Worm (Caenorhabditis elegans): ENCODE data around the gene inx-18.

inx-18 gene

DNA sequence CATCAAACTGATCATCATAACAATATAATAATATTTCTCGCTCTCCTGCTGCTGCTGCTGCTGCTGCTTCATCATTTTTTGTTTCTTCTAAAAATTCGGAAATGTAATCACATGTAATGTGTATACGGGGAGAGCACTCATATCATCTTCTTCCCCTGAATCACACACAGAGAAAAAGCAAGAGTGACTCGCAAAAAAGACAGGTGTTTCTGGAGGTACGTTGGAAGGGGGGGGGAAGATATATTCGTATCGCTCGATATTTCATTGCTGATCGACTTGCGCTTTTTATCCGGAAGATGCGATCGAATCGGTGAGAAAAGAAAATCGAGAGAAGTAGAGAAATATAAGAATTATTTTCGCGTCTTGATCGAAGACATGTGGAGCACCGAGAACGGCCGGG is 1.5 kb downstream of the inx-18 start:
- no peak for TF ChIP-seq klf-2 (GFP tag; conservative IDR thresholded peaks at IDR 0.05)
- TF ChIP-seq T22C8.4 (GFP tag; IDR thresholded peaks at IDR 0.05), result no peak
- TF ChIP-seq ref-1 (GFP tag; conservative IDR thresholded peaks at IDR 0.05), result no peak
- no peak for TF ChIP-seq cog-1 (tag; optimal IDR thresholded peaks at IDR 0.05)
- no peak for TF ChIP-seq ztf-23 (GFP tag; IDR thresholded peaks at IDR 0.05)
- no peak for TF ChIP-seq flt-1 (GFP tag; IDR thresholded peaks at IDR 0.05)
- no peak for TF ChIP-seq tab-1 (GFP tag; IDR thresholded peaks at IDR 0.05)
- TF ChIP-seq ztf-29 (GFP tag; IDR thresholded peaks at IDR 0.05), result no peak
- no peak for TF ChIP-seq med-1 (GFP tag; optimal IDR thresholded peaks at IDR 0.05; ENCODE audit: insufficient read depth)

DNA sequence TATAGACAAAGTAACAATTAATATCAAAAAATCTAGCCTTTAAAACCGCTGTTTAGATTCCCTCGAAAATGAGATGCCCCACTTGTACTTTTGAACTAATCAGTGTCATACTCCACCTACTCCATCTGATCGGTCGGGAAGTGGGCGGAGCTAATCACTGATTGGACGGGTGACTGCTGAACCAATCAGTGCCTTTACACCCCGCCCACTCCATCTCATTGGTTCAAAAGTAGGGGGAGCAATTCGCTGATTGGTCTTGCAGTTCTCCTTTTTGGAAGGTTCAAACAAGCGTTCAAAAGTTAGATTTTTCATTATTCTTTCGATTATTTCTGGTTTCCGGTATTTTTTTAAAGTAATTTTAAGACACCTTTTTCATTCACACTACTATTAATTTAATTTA is 7.0 kb downstream of the inx-18 start:
- no peak for TF ChIP-seq ztf-29 (GFP tag; IDR thresholded peaks at IDR 0.05)
- TF ChIP-seq cog-1 (tag; optimal IDR thresholded peaks at IDR 0.05), result no peak
- no peak for TF ChIP-seq ztf-23 (GFP tag; IDR thresholded peaks at IDR 0.05)
- TF ChIP-seq klf-2 (GFP tag; conservative IDR thresholded peaks at IDR 0.05), result no peak

ce11 chrIV:615244-615643 is 9.1 kb downstream of the inx-18 start, which contains the start of gene C18H7.1:
Gene C18H7.1, plus strand, starts transcription at chrIV:615544.
- no peak for TF ChIP-seq med-1 (GFP tag; optimal IDR thresholded peaks at IDR 0.05; ENCODE audit: insufficient read depth)

DNA sequence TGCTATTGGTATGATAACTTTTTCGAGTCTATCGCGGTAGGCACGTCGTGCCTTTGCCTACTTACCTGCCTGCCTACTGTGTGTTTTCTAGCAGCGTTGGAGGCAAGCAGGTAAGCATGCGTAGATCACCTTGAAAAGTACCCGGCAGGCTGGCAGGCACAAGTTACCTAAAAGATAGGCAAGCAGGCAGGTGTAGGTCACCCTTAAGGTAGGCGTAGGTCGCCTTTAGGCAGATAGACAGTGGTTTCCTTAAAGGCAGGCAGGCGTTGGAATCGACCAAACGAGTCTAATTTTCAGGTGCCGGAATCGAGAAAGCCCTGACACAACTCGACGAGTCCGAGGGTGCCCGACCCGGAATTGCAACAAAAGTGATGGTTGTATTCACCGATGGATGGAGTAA is 13.6 kb downstream of the inx-18 start:
- no peak for TF ChIP-seq ztf-23 (GFP tag; IDR thresholded peaks at IDR 0.05)
- no peak for TF ChIP-seq tab-1 (GFP tag; IDR thresholded peaks at IDR 0.05)
- no peak for TF ChIP-seq klf-2 (GFP tag; conservative IDR thresholded peaks at IDR 0.05)
- TF ChIP-seq ztf-29 (GFP tag; IDR thresholded peaks at IDR 0.05), result no peak

DNA sequence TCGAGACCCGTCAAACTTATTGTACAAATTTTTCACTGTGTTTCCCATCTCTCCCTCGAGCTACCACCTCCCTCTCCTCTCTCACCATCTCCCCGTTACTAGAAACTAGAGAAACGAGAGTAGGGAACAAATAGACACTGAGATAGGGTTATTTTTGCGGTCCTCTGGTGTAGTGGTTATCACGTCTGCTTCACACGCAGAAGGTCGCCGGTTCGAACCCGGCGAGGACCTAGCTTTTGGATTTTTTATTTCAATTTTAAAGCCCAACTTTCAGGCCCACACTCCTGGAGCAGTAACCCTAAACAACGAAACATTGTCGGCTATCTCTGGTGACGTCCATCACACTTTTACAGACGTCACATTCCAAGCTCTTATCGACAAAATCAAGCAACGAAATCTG is 14.2 kb downstream of the inx-18 start:
- TF ChIP-seq ref-1 (GFP tag; conservative IDR thresholded peaks at IDR 0.05) (peak; percentile 76), med-1 (GFP tag; optimal IDR thresholded peaks at IDR 0.05; ENCODE audit: insufficient read depth) (peak; percentile 64), ztf-23 (GFP tag; IDR thresholded peaks at IDR 0.05) (peak; percentile 89), tab-1 (GFP tag; IDR thresholded peaks at IDR 0.05) (peak; percentile 90), T22C8.4 (GFP tag; IDR thresholded peaks at IDR 0.05) (peak; percentile 88), klf-2 (GFP tag; conservative IDR thresholded peaks at IDR 0.05) (peak; percentile 74; the same call in 1 of the 2 replicates), ztf-29 (GFP tag; IDR thresholded peaks at IDR 0.05) (peak; percentile 70; the same call in 1 of the 2 replicates), cog-1 (tag; optimal IDR thresholded peaks at IDR 0.05) (peak; percentile 75), flt-1 (GFP tag; IDR thresholded peaks at IDR 0.05) (peak; percentile 94)

DNA sequence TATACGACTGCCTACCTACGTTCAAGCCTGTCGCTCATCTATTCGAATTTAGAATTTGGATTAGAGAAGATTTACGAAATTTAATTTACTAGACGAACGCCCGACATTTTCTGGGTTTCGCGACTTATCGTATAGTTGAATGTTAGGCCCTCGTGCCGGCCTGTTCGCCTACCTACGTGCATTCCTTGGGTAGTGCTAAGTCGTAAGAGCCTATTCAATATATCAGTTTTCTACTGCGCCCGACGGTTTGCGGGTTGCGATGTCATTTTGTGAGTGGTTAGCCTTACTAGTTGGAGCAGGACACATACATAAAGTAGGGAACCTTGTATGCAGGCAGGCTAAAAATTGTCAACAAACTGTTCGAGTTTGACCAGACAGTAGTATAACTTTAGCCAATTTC is 16.8 kb downstream of the inx-18 start:
- TF ChIP-seq ref-1 (GFP tag; conservative IDR thresholded peaks at IDR 0.05), result no peak
- no peak for TF ChIP-seq med-1 (GFP tag; optimal IDR thresholded peaks at IDR 0.05; ENCODE audit: insufficient read depth)
- no peak for TF ChIP-seq klf-2 (GFP tag; conservative IDR thresholded peaks at IDR 0.05)
- no peak for TF ChIP-seq tab-1 (GFP tag; IDR thresholded peaks at IDR 0.05)
- no peak for TF ChIP-seq ztf-23 (GFP tag; IDR thresholded peaks at IDR 0.05)
- no peak for TF ChIP-seq cog-1 (tag; optimal IDR thresholded peaks at IDR 0.05)
- TF ChIP-seq ztf-29 (GFP tag; IDR thresholded peaks at IDR 0.05), result no peak
- no peak for TF ChIP-seq T22C8.4 (GFP tag; IDR thresholded peaks at IDR 0.05)
- TF ChIP-seq flt-1 (GFP tag; IDR thresholded peaks at IDR 0.05), result no peak

ce11 chrIV:623876-624275 is 17.7 kb downstream of the inx-18 start:
- TF ChIP-seq ztf-23 (GFP tag; IDR thresholded peaks at IDR 0.05), result no peak
- no peak for TF ChIP-seq T22C8.4 (GFP tag; IDR thresholded peaks at IDR 0.05)
- TF ChIP-seq med-1 (GFP tag; optimal IDR thresholded peaks at IDR 0.05; ENCODE audit: insufficient read depth), result no peak
- no peak for TF ChIP-seq tab-1 (GFP tag; IDR thresholded peaks at IDR 0.05)
- TF ChIP-seq klf-2 (GFP tag; conservative IDR thresholded peaks at IDR 0.05), result no peak
- no peak for TF ChIP-seq flt-1 (GFP tag; IDR thresholded peaks at IDR 0.05)
- no peak for TF ChIP-seq cog-1 (tag; optimal IDR thresholded peaks at IDR 0.05)
- no peak for TF ChIP-seq ztf-29 (GFP tag; IDR thresholded peaks at IDR 0.05)
- TF ChIP-seq ref-1 (GFP tag; conservative IDR thresholded peaks at IDR 0.05), result no peak

ce11 chrIV:625947-626548 is 19.9 kb downstream of the inx-18 start:
- no peak for TF ChIP-seq ztf-29 (GFP tag; IDR thresholded peaks at IDR 0.05)
- TF ChIP-seq flt-1 (GFP tag; IDR thresholded peaks at IDR 0.05), result no peak
- no peak for TF ChIP-seq tab-1 (GFP tag; IDR thresholded peaks at IDR 0.05)
- no peak for TF ChIP-seq med-1 (GFP tag; optimal IDR thresholded peaks at IDR 0.05; ENCODE audit: insufficient read depth)
- TF ChIP-seq T22C8.4 (GFP tag; IDR thresholded peaks at IDR 0.05), result no peak
- no peak for TF ChIP-seq cog-1 (tag; optimal IDR thresholded peaks at IDR 0.05)

DNA sequence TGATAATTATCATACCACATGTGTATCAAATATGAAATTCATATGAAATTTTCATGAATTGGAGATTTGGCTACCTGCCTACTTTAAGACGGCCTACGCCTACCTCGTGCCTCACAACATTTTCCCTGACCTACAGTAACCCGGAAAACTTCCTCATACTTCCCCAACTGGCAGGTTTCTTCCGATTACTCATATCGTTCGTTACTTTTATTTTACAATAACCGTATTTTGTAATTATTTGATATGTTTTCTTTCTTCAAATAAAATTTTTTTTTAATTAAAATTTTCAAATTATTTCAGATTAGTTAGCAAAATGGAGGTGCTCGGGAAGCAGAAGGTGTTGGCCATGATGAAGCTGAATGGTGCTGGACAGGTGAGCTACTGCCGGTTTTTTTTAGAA is 21.1 kb downstream of the inx-18 start, which contains the start of gene nhr-76:
TSS of gene nhr-76 (plus strand) at position 301 of the 400 bp plus-strand sequence.
- TF ChIP-seq cog-1 (tag; optimal IDR thresholded peaks at IDR 0.05) (no peak), flt-1 (GFP tag; IDR thresholded peaks at IDR 0.05) (no peak), med-1 (GFP tag; optimal IDR thresholded peaks at IDR 0.05; ENCODE audit: insufficient read depth) (no peak), klf-2 (GFP tag; conservative IDR thresholded peaks at IDR 0.05) (no peak), T22C8.4 (GFP tag; IDR thresholded peaks at IDR 0.05) (no peak), ztf-23 (GFP tag; IDR thresholded peaks at IDR 0.05) (no peak), tab-1 (GFP tag; IDR thresholded peaks at IDR 0.05) (no peak), ztf-29 (GFP tag; IDR thresholded peaks at IDR 0.05) (no peak), ref-1 (GFP tag; conservative IDR thresholded peaks at IDR 0.05) (no peak)

DNA sequence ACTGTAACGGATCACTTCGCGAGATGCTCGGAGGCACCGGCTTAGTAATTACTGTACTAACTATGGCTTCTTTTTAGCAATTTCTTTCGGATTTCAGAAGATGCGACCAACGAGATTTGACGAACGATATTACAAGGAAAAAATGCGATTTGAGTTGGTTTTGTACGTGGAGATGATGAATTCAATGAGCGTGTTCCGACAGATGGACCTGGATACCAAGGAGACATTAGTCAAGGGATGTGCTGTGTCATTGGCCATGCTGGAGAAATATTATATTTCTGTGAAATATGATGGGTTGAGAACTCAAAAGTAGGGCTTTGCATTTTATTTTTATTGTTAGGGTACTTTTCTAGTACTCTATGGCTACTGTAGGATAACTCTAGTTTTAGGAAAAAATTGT is 24.4 kb downstream of the inx-18 start:
- TF ChIP-seq ztf-29 (GFP tag; IDR thresholded peaks at IDR 0.05) (no peak), flt-1 (GFP tag; IDR thresholded peaks at IDR 0.05) (no peak), klf-2 (GFP tag; conservative IDR thresholded peaks at IDR 0.05) (no peak), ztf-23 (GFP tag; IDR thresholded peaks at IDR 0.05) (no peak), med-1 (GFP tag; optimal IDR thresholded peaks at IDR 0.05; ENCODE audit: insufficient read depth) (no peak), ref-1 (GFP tag; conservative IDR thresholded peaks at IDR 0.05) (no peak), tab-1 (GFP tag; IDR thresholded peaks at IDR 0.05) (no peak), cog-1 (tag; optimal IDR thresholded peaks at IDR 0.05) (no peak), T22C8.4 (GFP tag; IDR thresholded peaks at IDR 0.05) (no peak)
